Worm (Caenorhabditis elegans) whole organism, early embryonic: ENCODE data around the gene T26H5.11.

ENCODE experiments used
- ama-1 ChIP-seq: fragments of 150-350 bp; optimal IDR thresholded peaks from 2 replicates; lab custom pipeline; 2014
- ets-7 ChIP-seq: sonication (generic microtip); optimal IDR thresholded peaks from 2 replicates; lab custom pipeline; 2016; ENCODE audit warnings: missing genotype, missing genetic modification characterization, missing compliant biosample characterization
- pes-1 ChIP-seq: fragments of 200-800 bp; sonication (Bioruptor generic); IDR thresholded peaks from 2 replicates; pipeline ENCODE4 v1.3.6; 2022; ENCODE audit warnings: missing genetic modification reagents, missing genetic modification characterization, missing compliant biosample characterization

ce11 chrV:15444615-15445014, 527 bp upstream of the T26H5.11 start, which contains the start of gene T26H5.9:
- no peak for TF ChIP-seq ama-1 (lab: Kevin White, UChicago)
- no peak for TF ChIP-seq pes-1 (GFP tag; lab: Robert Waterston, UW)
- no peak for TF ChIP-seq ets-7
